Worm (Caenorhabditis elegans) whole organism, L4 larva: ENCODE results near the gene C38H2.3.

ENCODE experiments used
- F37D6.2 ChIP-seq: sonication (generic microtip); optimal IDR thresholded peaks from 2 replicates; lab custom pipeline; 2016; ENCODE audit warnings: mild to moderate bottlenecking, missing genetic modification characterization, missing compliant biosample characterization
- ama-1 ChIP-seq: fragments of 150-350 bp; optimal IDR thresholded peaks from 2 replicates; lab custom pipeline; 2014; ENCODE audit warnings: inconsistent platforms, mixed read lengths
- arid-1 ChIP-seq: fragments of 200-800 bp; sonication (Bioruptor generic); conservative IDR thresholded peaks from 2 replicates; pipeline ENCODE4 v1.3.6; 2022; ENCODE audit warnings: missing genetic modification reagents, missing genetic modification characterization, missing compliant biosample characterization
- ceh-62 ChIP-seq: sonication (generic microtip); optimal IDR thresholded peaks from 2 replicates; lab custom pipeline; 2017; ENCODE audit warnings: missing biosample characterization, missing genetic modification characterization
- daf-12 ChIP-seq: fragments of 150-350 bp; optimal IDR thresholded peaks from 2 replicates; lab custom pipeline; 2014; ENCODE audit warnings: missing biosample characterization, missing genetic modification reagents, missing genetic modification characterization
- fkh-10 ChIP-seq: fragments of 150-350 bp; optimal IDR thresholded peaks from 2 replicates; lab custom pipeline; 2014; ENCODE audit warnings: missing biosample characterization, missing genetic modification reagents, missing genetic modification characterization
- jun-1 ChIP-seq: fragments of 150-350 bp; optimal IDR thresholded peaks from 2 replicates; lab custom pipeline; 2014; ENCODE audit warnings: missing biosample characterization, missing genetic modification reagents, missing genetic modification characterization
- lin-13 ChIP-seq: fragments of 150-350 bp; optimal IDR thresholded peaks from 2 replicates; lab custom pipeline; 2014; ENCODE audit warnings: missing biosample characterization, missing genetic modification reagents, missing genetic modification characterization
- nhr-237 ChIP-seq: sonication (generic microtip); optimal IDR thresholded peaks from 2 replicates; lab custom pipeline; 2017; ENCODE audit warnings: missing biosample characterization, missing genetic modification characterization
- nhr-42 ChIP-seq: fragments of 200-800 bp; sonication (Bioruptor generic); IDR thresholded peaks from 2 replicates; pipeline ENCODE4 v1.3.6; 2022; ENCODE audit warnings: missing genetic modification characterization, missing compliant biosample characterization
- pha-4 ChIP-seq, 2 experiments: fragments of 150-350 bp in 1 of 2; fragments of 200-800 bp in 1 of 2; sonication (Bioruptor generic) in 1 of 2; IDR thresholded peaks in 1 of 2; optimal IDR thresholded peaks in 1 of 2; 2 replicates each; pipeline versions ENCODE4 v1.3.6 to Lab custom; 2014 to 2022; ENCODE audit warnings: missing genetic modification characterization in 2 of 2, missing genetic modification reagents in 2 of 2, missing biosample characterization in 1 of 2, missing compliant biosample characterization in 1 of 2
- php-3 ChIP-seq: fragments of 200-800 bp; sonication (Bioruptor generic); IDR thresholded peaks from 2 replicates; pipeline ENCODE4 v1.3.6; 2022; ENCODE audit warnings: missing genetic modification reagents, missing genetic modification characterization, missing compliant biosample characterization

- TF ChIP-seq php-3 (GFP tag; lab: Robert Waterston, UW), result no peak
- no peak for TF ChIP-seq ama-1 (lab: Kevin White, UChicago)
- no peak for TF ChIP-seq arid-1 (GFP tag; lab: Robert Waterston, UW)
- TF ChIP-seq nhr-42 (GFP tag; lab: Robert Waterston, UW), result no peak
- no peak for TF ChIP-seq nhr-237 (tag; lab: Kevin White, UChicago)
- no peak for TF ChIP-seq jun-1
- no peak for TF ChIP-seq pha-4 (GFP tag; IDR thresholded peaks at IDR 0.05; lab: Robert Waterston, UW)
- no peak for TF ChIP-seq pha-4 (tag; optimal IDR thresholded peaks at IDR 0.05; lab: Kevin White, UChicago)
- TF ChIP-seq ceh-62 (tag; lab: Kevin White, UChicago), result no peak
- TF ChIP-seq F37D6.2, result no peak
- TF ChIP-seq lin-13, result no peak
- no peak for TF ChIP-seq fkh-10 (GFP tag; lab: Kevin White, UChicago)
- TF ChIP-seq daf-12 (tag; lab: Kevin White, UChicago), result no peak
Observed at ce11 chrIII:10336109-10336508, 50.3 kb downstream of the C38H2.3 start.
